Worm (Caenorhabditis elegans) whole organism, L4/young adult: ENCODE data around the gene B0507.8.

Experiments used
- W03F9.2 ChIP-seq: fragments of 150-350 bp; optimal IDR thresholded peaks from 2 replicates; lab custom pipeline; 2014; ENCODE audit warnings: missing biosample characterization, missing genetic modification characterization
- him-1 ChIP-seq: sonication (generic microtip); optimal IDR thresholded peaks from 2 replicates; lab custom pipeline; 2016; ENCODE audit warnings: missing genotype, missing genetic modification reagents, missing genetic modification characterization, missing compliant biosample characterization

ce11 chrV:8786245-8786644 lies 23.5 kb upstream of the B0507.8 start, which contains the start of gene sup-37:
- TF ChIP-seq him-1 (tag; lab: Kevin White, UChicago) (no peak), W03F9.2 (tag; lab: Kevin White, UChicago) (no peak)
